Worm (Caenorhabditis elegans): ENCODE measurements around the gene iglr-1.

Gene iglr-1

DNA sequence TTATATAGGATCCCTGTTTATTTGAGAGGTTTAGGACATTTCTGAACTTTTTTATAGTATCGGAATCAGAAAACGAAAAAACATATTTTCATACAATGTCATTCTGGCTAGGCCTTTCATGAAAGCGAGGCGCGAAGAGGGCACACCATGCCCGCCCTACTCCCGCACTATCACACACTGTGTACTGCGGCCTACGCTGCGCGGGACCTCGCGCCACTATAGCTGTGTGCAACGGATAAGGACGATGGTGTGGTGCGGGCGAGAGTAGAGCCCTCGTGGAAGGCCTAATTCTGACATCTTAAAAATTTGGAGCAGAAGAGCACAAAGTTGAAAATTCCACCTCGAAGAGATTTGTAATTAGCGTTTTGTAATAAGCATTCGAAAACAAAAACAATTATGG is 19.8 kb upstream of the iglr-1 start:
- peak; percentile 75 for TF ChIP-seq snpc-4 (tag; optimal IDR thresholded peaks at IDR 0.05)
- TF ChIP-seq alr-1 (tag; optimal IDR thresholded peaks at IDR 0.05), result no peak

DNA sequence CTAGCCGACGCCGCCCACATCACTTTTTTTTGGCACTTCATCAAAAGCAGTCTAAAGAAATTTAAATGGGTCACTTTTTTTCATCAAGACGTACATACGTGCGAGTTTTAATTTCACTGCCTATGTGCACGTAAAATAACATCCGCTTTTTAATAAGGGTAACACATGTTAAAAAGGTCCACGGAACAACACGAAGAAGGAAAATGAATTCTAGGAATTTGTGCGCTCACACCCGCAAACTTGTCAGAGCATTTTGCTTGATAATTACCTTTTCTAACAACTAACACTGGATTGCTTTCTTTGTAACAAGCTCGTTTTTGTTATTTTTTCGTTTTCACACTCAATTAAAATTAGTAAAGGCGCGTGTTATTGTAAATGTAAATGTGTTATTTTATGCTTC is 17.5 kb upstream of the iglr-1 start:
- TF ChIP-seq nhr-12 (tag; optimal IDR thresholded peaks at IDR 0.05), result no peak
- no peak for TF ChIP-seq ama-1 (optimal IDR thresholded peaks at IDR 0.05)
- no peak for TF ChIP-seq sma-3 (GFP tag; optimal IDR thresholded peaks at IDR 0.05)
- no peak for TF ChIP-seq unc-55 (GFP tag; optimal IDR thresholded peaks at IDR 0.05)
- no peak for TF ChIP-seq nhr-129 (tag; optimal IDR thresholded peaks at IDR 0.05)
- TF ChIP-seq unc-39 (tag; optimal IDR thresholded peaks at IDR 0.05), result no peak
- no peak for TF ChIP-seq lsy-2 (tag; optimal IDR thresholded peaks at IDR 0.05)
- TF ChIP-seq F13H6.1 (tag; optimal IDR thresholded peaks at IDR 0.05), result no peak
- TF ChIP-seq zag-1 (tag; optimal IDR thresholded peaks at IDR 0.05), result no peak
- TF ChIP-seq blmp-1 (tag; optimal IDR thresholded peaks at IDR 0.05; ENCODE audit: insufficient read depth), result no peak
- TF ChIP-seq egl-27 (tag; optimal IDR thresholded peaks at IDR 0.05), result no peak
- no peak for TF ChIP-seq fos-1 (tag; optimal IDR thresholded peaks at IDR 0.05)
- TF ChIP-seq ceh-16 (tag; optimal IDR thresholded peaks at IDR 0.05), result no peak
- no peak for TF ChIP-seq ztf-1 (GFP tag; conservative IDR thresholded peaks at IDR 0.05)
- no peak for TF ChIP-seq mab-5 (tag; optimal IDR thresholded peaks at IDR 0.05)
- no peak for TF ChIP-seq nhr-21 (tag; optimal IDR thresholded peaks at IDR 0.05)
- no peak for TF ChIP-seq nhr-25 (tag; optimal IDR thresholded peaks at IDR 0.05)
- no peak for TF ChIP-seq crh-2 (tag; optimal IDR thresholded peaks at IDR 0.05)
- TF ChIP-seq sma-9 (GFP tag; optimal IDR thresholded peaks at IDR 0.05), result no peak
- no peak for TF ChIP-seq sma-9 (tag; optimal IDR thresholded peaks at IDR 0.05)
- TF ChIP-seq R02D3.7 (tag; optimal IDR thresholded peaks at IDR 0.05), result no peak

DNA sequence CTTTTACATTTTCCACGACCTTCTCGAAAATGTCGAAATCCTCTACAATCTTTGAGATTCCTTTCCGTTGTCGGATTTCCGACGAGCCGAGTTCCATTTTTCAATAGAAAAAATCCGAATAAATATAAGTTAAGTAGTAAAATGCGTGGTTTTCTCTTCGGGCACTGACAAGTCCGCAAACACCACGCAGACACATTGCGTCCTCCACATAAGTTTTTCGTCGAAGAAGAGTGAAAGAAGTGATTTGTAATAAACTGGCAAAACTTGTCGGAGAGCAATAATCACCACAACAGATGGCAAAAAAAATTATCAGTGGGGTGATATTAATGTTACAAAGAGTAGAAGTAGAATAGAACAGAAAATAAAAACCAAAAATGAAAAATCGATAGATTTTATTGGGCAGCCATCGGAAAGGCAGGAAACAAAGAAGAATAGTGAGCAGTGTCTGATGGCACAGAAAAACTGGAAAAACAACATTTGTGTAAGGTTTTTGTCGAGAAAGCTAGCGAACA is 15.7 kb upstream of the iglr-1 start, which contains the start of gene ergi-2:
Gene ergi-2 (minus strand): TSS at position 462 of the 512 bp plus-strand sequence.
- TF ChIP-seq peb-1 (tag; optimal IDR thresholded peaks at IDR 0.05), result no peak
- peak; percentile 32 for TF ChIP-seq C34F6.9 (tag; optimal IDR thresholded peaks at IDR 0.05)
- TF ChIP-seq crh-2 (tag; optimal IDR thresholded peaks at IDR 0.05), result peak; percentile 43
- peak; percentile 46 for TF ChIP-seq nhr-129 (tag; optimal IDR thresholded peaks at IDR 0.05)
- no peak for TF ChIP-seq lin-39 (tag; optimal IDR thresholded peaks at IDR 0.05)
- peak; percentile 35 for TF ChIP-seq unc-55 (GFP tag; optimal IDR thresholded peaks at IDR 0.05)
- peak; percentile 23 for TF ChIP-seq fos-1 (tag; optimal IDR thresholded peaks at IDR 0.05)
- no peak for TF ChIP-seq unc-39 (tag; optimal IDR thresholded peaks at IDR 0.05)

DNA sequence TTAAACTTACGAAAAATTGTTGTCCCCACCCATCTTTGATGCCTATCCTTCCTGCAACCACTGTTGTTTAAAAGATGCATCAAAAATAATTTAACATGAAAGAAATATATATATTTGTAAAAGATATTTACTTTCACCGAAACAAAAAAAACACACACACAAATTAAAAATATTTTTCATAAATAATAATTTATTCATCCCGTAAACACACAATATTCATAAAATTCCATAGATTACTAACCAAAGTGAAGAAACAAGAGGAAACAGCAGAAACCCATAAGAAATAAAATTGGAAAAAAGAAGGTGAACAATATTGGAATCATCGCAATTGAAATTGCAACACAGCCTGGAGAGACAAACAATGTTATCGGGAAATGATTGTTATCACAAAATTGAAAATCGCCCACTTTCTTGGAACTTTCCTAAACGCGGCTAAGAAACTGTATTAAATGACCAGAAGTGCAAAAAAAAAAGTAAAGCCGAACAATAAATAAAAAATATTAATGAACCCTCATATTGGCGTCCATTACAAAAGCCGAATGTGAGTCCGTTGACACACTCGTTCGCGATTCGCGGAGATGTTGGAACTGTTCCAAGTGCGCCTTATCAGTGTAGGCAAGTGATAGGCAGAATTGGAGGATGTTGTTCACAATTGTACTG is 12.8 kb upstream of the iglr-1 start, which contains the start of gene slc-25A18.1:
Gene slc-25A18.1 (minus strand): TSS at position 51 of the 660 bp plus-strand sequence.
- TF ChIP-seq crh-2 (tag; optimal IDR thresholded peaks at IDR 0.05) (no peak), nhr-129 (tag; optimal IDR thresholded peaks at IDR 0.05) (no peak), elt-3 (tag; optimal IDR thresholded peaks at IDR 0.05) (no peak), ceh-82 (tag; optimal IDR thresholded peaks at IDR 0.05) (no peak), nhr-11 (tag; optimal IDR thresholded peaks at IDR 0.05) (no peak), ztf-11 (tag; optimal IDR thresholded peaks at IDR 0.05) (no peak), alr-1 (tag; optimal IDR thresholded peaks at IDR 0.05) (no peak)

DNA sequence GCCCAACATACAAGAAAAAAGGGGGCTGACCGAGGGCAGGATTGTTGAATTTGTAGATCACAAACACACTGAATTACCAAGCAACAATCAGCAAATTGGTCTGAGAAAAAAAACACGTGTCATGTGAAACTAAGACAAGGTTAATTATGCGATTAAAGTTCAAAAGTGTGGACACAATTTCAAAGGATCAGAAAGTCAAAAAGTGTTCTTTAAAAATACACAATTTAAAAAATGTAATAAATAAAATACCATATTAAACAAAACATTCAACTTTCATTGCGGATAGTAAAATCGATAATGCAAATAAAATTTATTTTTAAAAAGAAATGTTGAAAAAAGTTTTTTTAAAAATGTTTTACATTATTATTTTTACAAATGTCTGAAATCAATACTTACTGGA is 7.9 kb upstream of the iglr-1 start, which contains the start of gene cutl-3:
Gene cutl-3 (minus strand): TSS at position 101 of the 400 bp plus-strand sequence.
- TF ChIP-seq nhr-11 (tag; optimal IDR thresholded peaks at IDR 0.05) (no peak), mab-5 (tag; optimal IDR thresholded peaks at IDR 0.05) (no peak), blmp-1 (tag; optimal IDR thresholded peaks at IDR 0.05; ENCODE audit: insufficient read depth) (no peak), elt-1 (tag; optimal IDR thresholded peaks at IDR 0.05) (no peak), lin-13 (GFP tag; optimal IDR thresholded peaks at IDR 0.05) (no peak), ceh-82 (tag; optimal IDR thresholded peaks at IDR 0.05) (no peak), sma-3 (GFP tag; optimal IDR thresholded peaks at IDR 0.05) (no peak), C34F6.9 (tag; optimal IDR thresholded peaks at IDR 0.05) (no peak), sem-4 (tag; optimal IDR thresholded peaks at IDR 0.05) (no peak), unc-55 (GFP tag; optimal IDR thresholded peaks at IDR 0.05) (no peak), nhr-129 (tag; optimal IDR thresholded peaks at IDR 0.05) (no peak), ztf-4 (tag; optimal IDR thresholded peaks at IDR 0.05) (no peak)

Data from whole organism, L2 larva.